Fruit fly (Drosophila melanogaster) whole organism, embryonic: Measurements from ENCODE around the gene Rab23.

ENCODE experiments used
- Abd-B ChIP-seq: fragments of 200-800 bp; sonication (Bioruptor generic); optimal IDR thresholded peaks from 2 replicates; lab custom pipeline; 2018; ENCODE audit warnings: missing biosample characterization, mild to moderate bottlenecking, missing genetic modification characterization, moderate library complexity
- Aef1 ChIP-seq: fragments of 200-800 bp; sonication (Bioruptor generic); IDR thresholded peaks from 3 replicates; pipeline ENCODE4 v1.3.6; 2022; ENCODE audit warnings: missing biosample characterization, missing genetic modification characterization
- Antp ChIP-seq: fragments of 200-800 bp; sonication (Bioruptor generic); optimal IDR thresholded peaks from 3 replicates; lab custom pipeline; 2016; ENCODE audit warnings: missing biosample characterization, missing genetic modification characterization
- CG10209 ChIP-seq: fragments of 200-800 bp; sonication (Bioruptor generic); optimal IDR thresholded peaks from 3 replicates; lab custom pipeline; 2017; ENCODE audit warnings: missing biosample characterization, mild to moderate bottlenecking, missing genetic modification characterization, missing genetic modification reagents
- CG10431 ChIP-seq: fragments of 200-800 bp; sonication (Bioruptor generic); optimal IDR thresholded peaks from 3 replicates; lab custom pipeline; 2018; ENCODE audit warnings: missing biosample characterization, mild to moderate bottlenecking, missing genetic modification characterization
- CG12299 ChIP-seq: fragments of 200-800 bp; sonication (Bioruptor generic); optimal IDR thresholded peaks from 2 replicates; lab custom pipeline; 2018; ENCODE audit warnings: missing biosample characterization, mild to moderate bottlenecking, missing genetic modification characterization
- CG1233 ChIP-seq: fragments of 200-800 bp; sonication (Bioruptor generic); optimal IDR thresholded peaks from 4 replicates; lab custom pipeline; 2018; ENCODE audit warnings: missing biosample characterization, mild to moderate bottlenecking, missing genetic modification characterization
- CG12659 ChIP-seq: fragments of 200-800 bp; sonication (Bioruptor generic); optimal IDR thresholded peaks from 3 replicates; lab custom pipeline; 2017; ENCODE audit warnings: mild to moderate bottlenecking, missing biosample characterization, missing genetic modification reagents, missing genetic modification characterization
- CG12769 ChIP-seq: fragments of 200-800 bp; sonication (Bioruptor generic); optimal IDR thresholded peaks from 2 replicates; lab custom pipeline; 2019; ENCODE audit warnings: missing biosample characterization, mild to moderate bottlenecking, missing genetic modification characterization, moderate library complexity
- CG18619 ChIP-seq: fragments of 200-800 bp; sonication (Bioruptor generic); optimal IDR thresholded peaks from 3 replicates; lab custom pipeline; 2017; ENCODE audit warnings: missing biosample characterization, mild to moderate bottlenecking, missing genetic modification characterization
- CG18764 ChIP-seq: fragments of 200-800 bp; sonication (Bioruptor generic); optimal IDR thresholded peaks from 3 replicates; lab custom pipeline; 2016; ENCODE audit warnings: missing biosample characterization, missing genetic modification characterization
- CG2116 ChIP-seq: fragments of 200-800 bp; sonication (Bioruptor generic); optimal IDR thresholded peaks from 3 replicates; lab custom pipeline; 2018; ENCODE audit warnings: missing biosample characterization, mild to moderate bottlenecking, missing genetic modification characterization
- CG2712 ChIP-seq: fragments of 200-800 bp; optimal IDR thresholded peaks from 3 replicates; lab custom pipeline; 2019; ENCODE audit warnings: missing biosample characterization, mild to moderate bottlenecking, missing genetic modification characterization, moderate library complexity
- CG2889 ChIP-seq: fragments of 200-800 bp; sonication (Bioruptor generic); IDR thresholded peaks from 3 replicates; pipeline ENCODE4 v1.3.6; 2022; ENCODE audit warnings: missing biosample characterization, missing genetic modification characterization
- CG30020 ChIP-seq: fragments of 200-800 bp; optimal IDR thresholded peaks from 2 replicates; lab custom pipeline; 2019; ENCODE audit warnings: missing biosample characterization, mild to moderate bottlenecking, missing genetic modification characterization, moderate library complexity
- CG33557 ChIP-seq: fragments of 200-800 bp; sonication (Bioruptor generic); optimal IDR thresholded peaks from 2 replicates; lab custom pipeline; 2019; ENCODE audit warnings: missing biosample characterization, mild to moderate bottlenecking, missing genetic modification characterization, moderate library complexity
- CG7786 ChIP-seq: fragments of 200-800 bp; sonication (Bioruptor generic); optimal IDR thresholded peaks from 2 replicates; lab custom pipeline; 2016; ENCODE audit warnings: missing biosample characterization, missing genetic modification characterization
- CG9727 ChIP-seq: fragments of 200-800 bp; sonication (Bioruptor generic); optimal IDR thresholded peaks from 3 replicates; lab custom pipeline; 2017; ENCODE audit warnings: missing biosample characterization, mild to moderate bottlenecking, missing genetic modification characterization
- Dll ChIP-seq: fragments of 200-800 bp; sonication (Bioruptor generic); IDR thresholded peaks from 4 replicates; pipeline ENCODE4 v1.3.6; 2022; ENCODE audit warnings: missing biosample characterization, missing genetic modification characterization; ENCODE audit not compliant: partially characterized antibody
- Doc2 ChIP-seq: fragments of 200-800 bp; sonication (Bioruptor generic); IDR thresholded peaks from 2 replicates; pipeline ENCODE4 v1.3.6; 2022; ENCODE audit warnings: missing biosample characterization, missing genetic modification characterization
- Eip74EF ChIP-seq, 2 experiments: fragments of 200-800 bp in 1 of 2; fragments of >200 bp in 1 of 2; sonication (Bioruptor generic) in 1 of 2; optimal IDR thresholded peaks; 2 replicates each; lab custom pipeline; 2017 to 2019; ENCODE audit warnings: missing biosample characterization in 2 of 2, missing genetic modification characterization in 2 of 2, mild to moderate bottlenecking in 1 of 2, moderate library complexity in 1 of 2
- Ets65A ChIP-seq: fragments of 200-800 bp; sonication (Bioruptor generic); peaks from one replicate; lab custom pipeline; 2016; ENCODE audit warnings: missing biosample characterization, missing genetic modification characterization
- Ets97D ChIP-seq: fragments of 200-800 bp; sonication (Bioruptor generic); optimal IDR thresholded peaks from 3 replicates; lab custom pipeline; 2016; ENCODE audit warnings: missing biosample characterization, missing genetic modification characterization
- HLH54F ChIP-seq: fragments of 200-800 bp; sonication (Bioruptor generic); optimal IDR thresholded peaks from 3 replicates; lab custom pipeline; 2016; ENCODE audit warnings: missing biosample characterization, missing genetic modification characterization
- Hmr ChIP-seq: fragments of 200-800 bp; sonication (Bioruptor generic); optimal IDR thresholded peaks from 3 replicates; lab custom pipeline; 2017; ENCODE audit warnings: mild to moderate bottlenecking, missing biosample characterization, missing genetic modification reagents, missing genetic modification characterization
- Max ChIP-seq: fragments of 200-800 bp; sonication (Bioruptor generic); optimal IDR thresholded peaks from 2 replicates; lab custom pipeline; 2016; ENCODE audit warnings: missing biosample characterization, mild to moderate bottlenecking, missing genetic modification characterization
- Med ChIP-seq: fragments of 200-800 bp; sonication (Bioruptor generic); peaks from one replicate; lab custom pipeline; 2016; ENCODE audit warnings: missing biosample characterization, missing genetic modification characterization, mild to moderate bottlenecking, inconsistent platforms, moderate library complexity
- Meics ChIP-seq: fragments of 200-800 bp; sonication (Bioruptor generic); optimal IDR thresholded peaks from 2 replicates; lab custom pipeline; 2017; ENCODE audit warnings: missing biosample characterization, mild to moderate bottlenecking, missing genetic modification characterization
- Myb ChIP-seq: fragments of 200-800 bp; sonication (Bioruptor generic); optimal IDR thresholded peaks from 2 replicates; lab custom pipeline; 2016; ENCODE audit warnings: missing biosample characterization, missing genetic modification characterization
- Pdp1 ChIP-seq, 2 experiments: fragments of 200-800 bp; sonication (Bioruptor generic); optimal IDR thresholded peaks; 3 replicates each; lab custom pipeline; 2016; ENCODE audit warnings: missing biosample characterization in 2 of 2, missing genetic modification characterization in 2 of 2, mild to moderate bottlenecking in 1 of 2, moderate library complexity in 1 of 2
- Ptx1 ChIP-seq: fragments of 200-800 bp; sonication (Bioruptor generic); IDR thresholded peaks from 2 replicates; pipeline ENCODE4 v1.3.6; 2022; ENCODE audit warnings: missing biosample characterization, missing genetic modification characterization
- Sin3A ChIP-seq: fragments of >200 bp; optimal IDR thresholded peaks from 2 replicates; lab custom pipeline; 2018
- aop ChIP-seq: fragments of 200-800 bp; sonication (Bioruptor generic); IDR thresholded peaks from 2 replicates; pipeline ENCODE4 v1.3.6; 2022; ENCODE audit warnings: missing biosample characterization, missing genetic modification characterization
- cg ChIP-seq: fragments of 200-800 bp; sonication (Bioruptor generic); optimal IDR thresholded peaks from 3 replicates; lab custom pipeline; 2019; ENCODE audit warnings: missing biosample characterization, mild to moderate bottlenecking, missing genetic modification characterization, moderate library complexity
- dmrt11E ChIP-seq: fragments of 200-800 bp; sonication (Bioruptor generic); optimal IDR thresholded peaks from 3 replicates; lab custom pipeline; 2018; ENCODE audit warnings: missing biosample characterization, mild to moderate bottlenecking, missing genetic modification characterization, moderate library complexity
- ewg ChIP-seq: fragments of 200-800 bp; sonication (Bioruptor generic); optimal IDR thresholded peaks from 3 replicates; lab custom pipeline; 2017; ENCODE audit warnings: mild to moderate bottlenecking, missing biosample characterization, missing genetic modification reagents, missing genetic modification characterization
- gro ChIP-seq: fragments of 200-800 bp; sonication (Bioruptor generic); optimal IDR thresholded peaks from 2 replicates; lab custom pipeline; 2016; ENCODE audit warnings: missing biosample characterization, missing genetic modification characterization
- hb ChIP-seq: fragments of 200-800 bp; sonication (Bioruptor generic); IDR thresholded peaks from 3 replicates; pipeline ENCODE4 v1.3.6; 2022; ENCODE audit warnings: missing biosample characterization, missing genetic modification characterization; ENCODE audit not compliant: partially characterized antibody
- hkb ChIP-seq, 2 experiments: fragments of 200-800 bp in 1 of 2; fragments of >200 bp in 1 of 2; sonication (Bioruptor generic) in 1 of 2; IDR thresholded peaks in 1 of 2; optimal IDR thresholded peaks in 1 of 2; 2 replicates each; pipeline versions ENCODE4 v1.3.6 to Lab custom; 2017 to 2022; ENCODE audit warnings: missing biosample characterization in 1 of 2, missing genetic modification characterization in 1 of 2
- insv ChIP-seq, 2 experiments: fragments of 200-800 bp; sonication (Bioruptor generic); optimal IDR thresholded peaks; 3 replicates each; lab custom pipeline; 2016 to 2018; ENCODE audit warnings: missing biosample characterization in 2 of 2, missing genetic modification characterization in 2 of 2
- kni ChIP-seq: fragments of 200-800 bp; sonication (Bioruptor generic); optimal IDR thresholded peaks from 3 replicates; lab custom pipeline; 2017; ENCODE audit warnings: mild to moderate bottlenecking, missing biosample characterization, missing genetic modification reagents, missing genetic modification characterization
- knrl ChIP-seq: fragments of 200-800 bp; sonication (Bioruptor generic); IDR thresholded peaks from 3 replicates; pipeline ENCODE4 v1.3.6; 2022; ENCODE audit warnings: missing biosample characterization, missing genetic modification characterization; ENCODE audit not compliant: partially characterized antibody
- lov ChIP-seq, 2 experiments: fragments of 200-800 bp in 1 of 2; fragments of >200 bp in 1 of 2; sonication (Bioruptor generic) in 1 of 2; IDR thresholded peaks in 1 of 2; optimal IDR thresholded peaks in 1 of 2; 2 replicates in 1 of 2; 3 replicates in 1 of 2; pipeline versions ENCODE4 v1.3.6 to Lab custom; 2017 to 2022; ENCODE audit warnings: missing biosample characterization in 1 of 2, missing genetic modification characterization in 1 of 2
- mam ChIP-seq: fragments of 200-800 bp; sonication (Bioruptor generic); optimal IDR thresholded peaks from 3 replicates; lab custom pipeline; 2016; ENCODE audit warnings: missing biosample characterization, missing genetic modification characterization
- stwl ChIP-seq: fragments of 200-800 bp; sonication (Bioruptor generic); optimal IDR thresholded peaks from 3 replicates; lab custom pipeline; 2018; ENCODE audit warnings: missing biosample characterization, mild to moderate bottlenecking, missing genetic modification characterization, moderate library complexity
- trem ChIP-seq: fragments of 200-800 bp; optimal IDR thresholded peaks from 3 replicates; lab custom pipeline; 2019; ENCODE audit warnings: missing biosample characterization, mild to moderate bottlenecking, missing genetic modification characterization, moderate library complexity

The Rab23 gene

dm6 chr3R:5685269-5686048 lies at the start of gene Rab23, which contains the start of gene plx:
Gene Rab23, minus strand, starts transcription at chr3R:5685434.
Gene plx, plus strand, starts transcription at chr3R:5685855.
- TF ChIP-seq gro (GFP tag; lab: Kevin White, UChicago) = peak; percentile 36
- peak; percentile 1 for TF ChIP-seq CG7786
- TF ChIP-seq Max (GFP tag; lab: Kevin White, UChicago) = peak; percentile 36
- TF ChIP-seq HLH54F (GFP tag; lab: Kevin White, UChicago) = peak; percentile 35
- peak; percentile 7 for TF ChIP-seq Antp (GFP tag; lab: Kevin White, UChicago)
- no peak for TF ChIP-seq Meics (GFP tag; lab: Kevin White, UChicago)
- TF ChIP-seq CG10431 (GFP tag; lab: Kevin White, UChicago) = peak; percentile 23
- TF ChIP-seq Med (GFP tag; lab: Kevin White, UChicago) = peak; percentile 59
- TF ChIP-seq Myb (GFP tag; lab: Kevin White, UChicago) = peak; percentile 93
- peak; percentile 47 for TF ChIP-seq Hmr (GFP tag; lab: Kevin White, UChicago)
- no peak for TF ChIP-seq knrl (GFP tag; lab: Robert Waterston, UW)
- TF ChIP-seq Sin3A (lab: Kevin White, UChicago) = peak; percentile 94
- TF ChIP-seq CG1233 (GFP tag; lab: Kevin White, UChicago) = peak; percentile 18
- TF ChIP-seq Aef1 (GFP tag; lab: Robert Waterston, UW) = no peak
- peak; percentile 27 for TF ChIP-seq CG18619 (GFP tag; lab: Kevin White, UChicago)
- 0 out of 4 replicates have a peak, but pooled peaks have one; percentile 26 for TF ChIP-seq Dll
- peak in 1 of 2 experiments; percentile 17 for TF ChIP-seq insv (GFP tag; optimal IDR thresholded peaks at IDR 0.05; lab: Kevin White, UChicago)
- no peak for TF ChIP-seq aop (GFP tag; lab: Robert Waterston, UW)
- peak; percentile 18 for TF ChIP-seq CG12299 (tag; lab: Kevin White, UChicago)
- TF ChIP-seq trem = peak; percentile 39
- peak; percentile 4 for TF ChIP-seq CG9727
- TF ChIP-seq CG10209 = no peak
- peak; percentile 1 for TF ChIP-seq kni
- TF ChIP-seq CG2712 = peak; percentile 21
- TF ChIP-seq lov (optimal IDR thresholded peaks at IDR 0.05; lab: Kevin White, UChicago) = no peak
- no peak for TF ChIP-seq lov (GFP tag; IDR thresholded peaks at IDR 0.05; lab: Robert Waterston, UW)
- peak; percentile 78 for TF ChIP-seq Ets97D (GFP tag; lab: Kevin White, UChicago)
- TF ChIP-seq Ptx1 = peak; percentile 26; the same call in 1 of the 2 replicates
- TF ChIP-seq dmrt11E = peak; percentile 8
- TF ChIP-seq CG33557 (GFP tag; lab: Kevin White, UChicago) = no peak
- TF ChIP-seq CG18764 = peak; percentile 21
- TF ChIP-seq CG30020 (tag; lab: Kevin White, UChicago) = peak; percentile 25
- TF ChIP-seq mam (GFP tag; lab: Kevin White, UChicago) = peak; percentile 37
- TF ChIP-seq Eip74EF (GFP tag; optimal IDR thresholded peaks at IDR 0.05; lab: Kevin White, UChicago) = peak in 1 of 2 experiments; percentile 20
- peak in 1 of 2 experiments; percentile 23 for TF ChIP-seq Pdp1 (GFP tag; optimal IDR thresholded peaks at IDR 0.05; lab: Kevin White, UChicago)
- TF ChIP-seq hb = 0 out of 3 replicates have a peak, but pooled peaks have one; percentile 16
- peak; percentile 27 for TF ChIP-seq Abd-B (GFP tag; lab: Kevin White, UChicago)
- TF ChIP-seq CG12769 (tag; lab: Kevin White, UChicago) = peak; percentile 2
- TF ChIP-seq CG12659 (GFP tag; lab: Kevin White, UChicago) = peak; percentile 63
- peak; percentile 73 for TF ChIP-seq stwl
- TF ChIP-seq Doc2 (GFP tag; lab: Robert Waterston, UW) = no peak
- peak; percentile 76 for TF ChIP-seq Ets65A (GFP tag; lab: Kevin White, UChicago)
- TF ChIP-seq ewg (GFP tag; lab: Kevin White, UChicago) = peak; percentile 97
- peak; percentile 60 for TF ChIP-seq CG2116 (GFP tag; lab: Kevin White, UChicago)
- TF ChIP-seq CG2889 (GFP tag; lab: Robert Waterston, UW) = no peak
- no peak for TF ChIP-seq hkb (optimal IDR thresholded peaks at IDR 0.05; lab: Kevin White, UChicago)
- TF ChIP-seq hkb (GFP tag; IDR thresholded peaks at IDR 0.05; lab: Robert Waterston, UW) = peak; percentile 29; the same call in 1 of the 2 replicates
- TF ChIP-seq cg (GFP tag; lab: Kevin White, UChicago) = no peak
